Fruit fly (Drosophila melanogaster) whole organism, embryonic: ENCODE data around the gene CG11970.

Experiments
- Abd-B ChIP-seq: fragments of 200-800 bp; sonication (Bioruptor generic); optimal IDR thresholded peaks from 2 replicates; lab custom pipeline; 2018; ENCODE audit warnings: missing biosample characterization, mild to moderate bottlenecking, missing genetic modification characterization, moderate library complexity
- CG10267 ChIP-seq: fragments of 200-800 bp; sonication (Bioruptor generic); optimal IDR thresholded peaks from 2 replicates; lab custom pipeline; 2018; ENCODE audit warnings: missing biosample characterization, mild to moderate bottlenecking, missing genetic modification characterization, moderate library complexity
- CG10274 ChIP-seq: fragments of 200-800 bp; sonication (Bioruptor generic); optimal IDR thresholded peaks from 3 replicates; lab custom pipeline; 2017; ENCODE audit warnings: missing biosample characterization, mild to moderate bottlenecking, missing genetic modification characterization
- CG10543 ChIP-seq: fragments of 200-800 bp; sonication (Bioruptor generic); optimal IDR thresholded peaks from 3 replicates; lab custom pipeline; 2017; ENCODE audit warnings: missing biosample characterization, mild to moderate bottlenecking, missing genetic modification characterization, moderate library complexity
- CG12236 ChIP-seq: fragments of 200-800 bp; sonication (Bioruptor generic); optimal IDR thresholded peaks from 2 replicates; lab custom pipeline; 2016; ENCODE audit warnings: missing biosample characterization, missing genetic modification characterization
- CG14667 ChIP-seq: fragments of 200-800 bp; sonication (Bioruptor generic); IDR thresholded peaks from 2 replicates; pipeline ENCODE4 v1.3.6; 2022; ENCODE audit warnings: missing biosample characterization, missing genetic modification characterization
- CG17912 ChIP-seq: fragments of 200-800 bp; sonication (Bioruptor generic); optimal IDR thresholded peaks from 2 replicates; lab custom pipeline; 2018; ENCODE audit warnings: missing biosample characterization, mild to moderate bottlenecking, missing genetic modification characterization
- CG33557 ChIP-seq: fragments of 200-800 bp; sonication (Bioruptor generic); optimal IDR thresholded peaks from 2 replicates; lab custom pipeline; 2019; ENCODE audit warnings: missing biosample characterization, mild to moderate bottlenecking, missing genetic modification characterization, moderate library complexity
- CG34422 ChIP-seq: fragments of 200-800 bp; sonication (Bioruptor generic); IDR thresholded peaks from 3 replicates; pipeline ENCODE4 v1.3.6; 2022; ENCODE audit warnings: missing biosample characterization, missing genetic modification characterization
- CG3726 ChIP-seq: fragments of 200-800 bp; sonication (Bioruptor generic); IDR thresholded peaks from 3 replicates; pipeline ENCODE4, ENCODE4 v1.3.6; 2022; ENCODE audit warnings: missing biosample characterization, missing genetic modification characterization
- CG4424 ChIP-seq: fragments of 200-800 bp; sonication (Bioruptor generic); optimal IDR thresholded peaks from 3 replicates; lab custom pipeline; 2016; ENCODE audit warnings: missing biosample characterization, missing genetic modification characterization
- CG4820 ChIP-seq: fragments of 200-800 bp; sonication (Bioruptor generic); optimal IDR thresholded peaks from 3 replicates; lab custom pipeline; 2016; ENCODE audit warnings: missing biosample characterization, missing genetic modification characterization
- CG7839 ChIP-seq: fragments of 200-800 bp; sonication (Bioruptor generic); optimal IDR thresholded peaks from 3 replicates; lab custom pipeline; 2018; ENCODE audit warnings: missing biosample characterization, mild to moderate bottlenecking, missing genetic modification characterization, moderate library complexity
- CG8290 ChIP-seq, 3 experiments: fragments of 200-800 bp; sonication (Bioruptor generic); optimal IDR thresholded peaks; 2 replicates each; lab custom pipeline; 2016 to 2019; ENCODE audit warnings: missing biosample characterization in 3 of 3, missing genetic modification characterization in 3 of 3, mild to moderate bottlenecking in 2 of 3, moderate library complexity in 1 of 3
- CoRest ChIP-seq: fragments of 200-800 bp; sonication (Bioruptor generic); optimal IDR thresholded peaks from 3 replicates; lab custom pipeline; 2018; ENCODE audit warnings: missing biosample characterization, mild to moderate bottlenecking, missing genetic modification characterization, moderate library complexity
- D19B ChIP-seq: fragments of 200-800 bp; sonication (Bioruptor generic); optimal IDR thresholded peaks from 2 replicates; lab custom pipeline; 2017; ENCODE audit warnings: missing biosample characterization, mild to moderate bottlenecking, missing genetic modification characterization
- Deaf1 ChIP-seq: fragments of 200-800 bp; optimal IDR thresholded peaks from 3 replicates; lab custom pipeline; 2019; ENCODE audit warnings: missing biosample characterization, mild to moderate bottlenecking, missing genetic modification characterization, moderate library complexity
- Dek ChIP-seq: fragments of 200-800 bp; sonication (Bioruptor generic); optimal IDR thresholded peaks from 3 replicates; lab custom pipeline; 2019; ENCODE audit warnings: missing biosample characterization, mild to moderate bottlenecking, missing genetic modification characterization, moderate library complexity
- Dip2 ChIP-seq: fragments of 200-800 bp; sonication (Bioruptor generic); IDR thresholded peaks from 2 replicates; pipeline ENCODE4 v1.3.6; 2022; ENCODE audit warnings: missing biosample characterization, missing genetic modification characterization
- Dll ChIP-seq: fragments of 200-800 bp; sonication (Bioruptor generic); IDR thresholded peaks from 4 replicates; pipeline ENCODE4 v1.3.6; 2022; ENCODE audit warnings: missing biosample characterization, missing genetic modification characterization; ENCODE audit not compliant: partially characterized antibody
- Dref ChIP-seq: fragments of 200-800 bp; sonication (Bioruptor generic); IDR thresholded peaks from 2 replicates; pipeline ENCODE4 v1.3.6; 2022; ENCODE audit warnings: missing biosample characterization, missing genetic modification characterization
- Drgx ChIP-seq: fragments of 200-800 bp; sonication (Bioruptor generic); IDR thresholded peaks from 2 replicates; pipeline ENCODE4 v1.3.6; 2022; ENCODE audit warnings: missing biosample characterization, missing genetic modification characterization
- Fer3 ChIP-seq: fragments of 200-800 bp; sonication (Bioruptor generic); optimal IDR thresholded peaks from 2 replicates; lab custom pipeline; 2018; ENCODE audit warnings: missing biosample characterization, mild to moderate bottlenecking, missing genetic modification characterization, moderate library complexity
- H15 ChIP-seq: fragments of 200-800 bp; sonication (Bioruptor generic); IDR thresholded peaks from 3 replicates; pipeline ENCODE4 v1.3.6; 2022; ENCODE audit warnings: missing biosample characterization, missing genetic modification characterization
- Med ChIP-seq: fragments of 200-800 bp; sonication (Bioruptor generic); peaks from one replicate; lab custom pipeline; 2016; ENCODE audit warnings: missing biosample characterization, missing genetic modification characterization, mild to moderate bottlenecking, inconsistent platforms, moderate library complexity
- Myb ChIP-seq: fragments of 200-800 bp; sonication (Bioruptor generic); optimal IDR thresholded peaks from 2 replicates; lab custom pipeline; 2016; ENCODE audit warnings: missing biosample characterization, missing genetic modification characterization
- Opbp ChIP-seq: fragments of 200-800 bp; sonication (Bioruptor generic); IDR thresholded peaks from 3 replicates; pipeline ENCODE4 v1.3.6; 2022; ENCODE audit warnings: missing biosample characterization, missing genetic modification characterization; ENCODE audit not compliant: partially characterized antibody
- Vsx1 ChIP-seq: fragments of 200-800 bp; sonication (Bioruptor generic); optimal IDR thresholded peaks from 2 replicates; lab custom pipeline; 2017; ENCODE audit warnings: missing biosample characterization, mild to moderate bottlenecking, missing genetic modification characterization, missing genetic modification reagents
- ato ChIP-seq: fragments of 200-800 bp; sonication (Bioruptor generic); IDR thresholded peaks from 2 replicates; pipeline ENCODE4 v1.3.6; 2022; ENCODE audit warnings: missing biosample characterization, missing genetic modification characterization; ENCODE audit not compliant: partially characterized antibody
- bigmax ChIP-seq: fragments of 200-800 bp; sonication (Bioruptor generic); optimal IDR thresholded peaks from 2 replicates; lab custom pipeline; 2018; ENCODE audit warnings: missing biosample characterization, mild to moderate bottlenecking, missing genetic modification characterization
- cato ChIP-seq: fragments of 200-800 bp; sonication (Bioruptor generic); optimal IDR thresholded peaks from 2 replicates; lab custom pipeline; 2016; ENCODE audit warnings: missing biosample characterization, missing genetic modification characterization, borderline replicate concordance
- gce ChIP-seq: fragments of 200-800 bp; sonication (Bioruptor generic); IDR thresholded peaks from 3 replicates; pipeline ENCODE4 v1.3.6; 2022; ENCODE audit warnings: missing biosample characterization, missing genetic modification characterization
- kah ChIP-seq: fragments of 200-800 bp; sonication (Bioruptor generic); optimal IDR thresholded peaks from 2 replicates; lab custom pipeline; 2018; ENCODE audit warnings: missing biosample characterization, mild to moderate bottlenecking, missing genetic modification characterization
- kni ChIP-seq: fragments of 200-800 bp; sonication (Bioruptor generic); optimal IDR thresholded peaks from 3 replicates; lab custom pipeline; 2017; ENCODE audit warnings: mild to moderate bottlenecking, missing biosample characterization, missing genetic modification reagents, missing genetic modification characterization
- lmd ChIP-seq: fragments of 200-800 bp; sonication (Bioruptor generic); IDR thresholded peaks from 2 replicates; pipeline ENCODE4 v1.3.6; 2022; ENCODE audit warnings: missing biosample characterization, missing genetic modification characterization
- lola ChIP-seq, 3 experiments: fragments of >200 bp in 2 of 3; fragments of 200-800 bp in 1 of 3; sonication (Bioruptor generic) in 1 of 3; optimal IDR thresholded peaks; 2 replicates each; lab custom pipeline; 2017 to 2019; ENCODE audit warnings: missing biosample characterization in 3 of 3, missing genetic modification characterization in 3 of 3, mild to moderate bottlenecking in 1 of 3, moderate library complexity in 1 of 3
- nerfin-2 ChIP-seq: fragments of 200-800 bp; sonication (Bioruptor generic); IDR thresholded peaks from 2 replicates; pipeline ENCODE4 v1.3.6; 2022; ENCODE audit warnings: missing biosample characterization, missing genetic modification characterization; ENCODE audit not compliant: partially characterized antibody
- pb ChIP-seq: fragments of 200-800 bp; sonication (Bioruptor generic); optimal IDR thresholded peaks from 3 replicates; lab custom pipeline; 2016; ENCODE audit warnings: missing biosample characterization, missing genetic modification characterization
- peb ChIP-seq: fragments of 200-800 bp; sonication (Bioruptor generic); IDR thresholded peaks from 2 replicates; pipeline ENCODE4 v1.3.6; 2022; ENCODE audit warnings: missing biosample characterization, missing genetic modification characterization
- row ChIP-seq: fragments of 200-800 bp; sonication (Bioruptor generic); IDR thresholded peaks from 3 replicates; pipeline ENCODE4 v1.3.6; 2022; ENCODE audit warnings: missing biosample characterization, missing genetic modification characterization
- sd ChIP-seq: fragments of 200-800 bp; sonication (Bioruptor generic); optimal IDR thresholded peaks from 3 replicates; lab custom pipeline; 2018; ENCODE audit warnings: missing biosample characterization, mild to moderate bottlenecking, missing genetic modification characterization, moderate library complexity
- sens-2 ChIP-seq: fragments of 200-800 bp; sonication (Bioruptor generic); IDR thresholded peaks from 2 replicates; pipeline ENCODE4 v1.3.6; 2022; ENCODE audit warnings: missing biosample characterization, missing genetic modification characterization
- sob ChIP-seq: fragments of 200-800 bp; sonication (Bioruptor generic); IDR thresholded peaks from 2 replicates; pipeline ENCODE4 v1.3.6; 2022; ENCODE audit warnings: missing biosample characterization, missing genetic modification characterization
- stc ChIP-seq: fragments of 200-800 bp; sonication (Bioruptor generic); IDR thresholded peaks from 2 replicates; pipeline ENCODE4 v1.3.6; 2022; ENCODE audit warnings: missing biosample characterization, missing genetic modification characterization
- tgo ChIP-seq: fragments of 200-800 bp; sonication (Bioruptor generic); IDR thresholded peaks from 3 replicates; pipeline ENCODE4 v1.3.6; 2022; ENCODE audit warnings: missing biosample characterization, missing genetic modification characterization
- trh ChIP-seq: fragments of 200-800 bp; sonication (Bioruptor generic); optimal IDR thresholded peaks from 2 replicates; lab custom pipeline; 2016; ENCODE audit warnings: missing biosample characterization, missing genetic modification characterization
- tx ChIP-seq: fragments of 200-800 bp; sonication (Bioruptor generic); optimal IDR thresholded peaks from 2 replicates; lab custom pipeline; 2016; ENCODE audit warnings: missing biosample characterization, missing genetic modification characterization
- usp ChIP-seq: fragments of >200 bp; optimal IDR thresholded peaks from 2 replicates; lab custom pipeline; 2017; ENCODE audit warnings: missing biosample characterization, missing genetic modification characterization
- vnd ChIP-seq: fragments of 200-800 bp; sonication (Bioruptor generic); IDR thresholded peaks from 3 replicates; pipeline ENCODE4 v1.3.6; 2022; ENCODE audit warnings: missing biosample characterization, missing genetic modification characterization; ENCODE audit not compliant: partially characterized antibody
- zfh2 ChIP-seq: fragments of 200-800 bp; sonication (Bioruptor generic); optimal IDR thresholded peaks from 2 replicates; lab custom pipeline; 2016; ENCODE audit warnings: missing biosample characterization, missing genetic modification characterization

CG11970 gene

DNA sequence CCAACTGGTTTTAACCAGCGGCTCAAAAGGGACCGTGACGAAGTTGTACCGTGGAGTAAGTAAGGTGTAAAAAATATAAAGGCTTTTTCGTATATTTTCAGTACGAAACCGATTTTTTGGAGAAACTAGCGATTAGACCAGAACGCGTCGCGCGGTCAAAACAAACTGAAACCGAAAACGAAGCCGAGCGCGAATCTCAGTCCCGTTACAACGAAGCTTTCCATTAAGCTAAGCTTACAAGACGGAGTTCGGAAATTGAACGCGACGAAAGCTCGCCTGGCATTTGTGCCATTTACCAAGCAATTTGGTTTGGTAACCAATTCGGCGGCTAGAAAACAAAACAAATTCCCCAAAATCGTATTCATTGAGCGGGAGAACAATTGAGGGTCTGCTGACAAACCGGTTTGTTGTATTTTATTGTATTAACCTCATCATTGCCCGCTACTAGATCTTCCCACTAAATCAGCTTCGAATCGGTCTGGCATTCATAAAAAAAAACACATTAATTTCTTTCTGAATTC is 17.3 kb downstream of the CG11970 start (continued):
- TF ChIP-seq CG10274 = no peak
- TF ChIP-seq H15 (GFP tag; lab: Robert Waterston, UW) = no peak
- no peak for TF ChIP-seq tgo (GFP tag; lab: Robert Waterston, UW)
- no peak for TF ChIP-seq lmd (GFP tag; lab: Robert Waterston, UW)
- TF ChIP-seq kni (GFP tag; lab: Kevin White, UChicago) = peak; percentile 72
- 0 out of 2 replicates have a peak, but pooled peaks have one; percentile 11 for TF ChIP-seq stc (GFP tag; lab: Robert Waterston, UW)
- no peak for TF ChIP-seq Dll (GFP tag; lab: Robert Waterston, UW)
- no peak for TF ChIP-seq Dip2 (GFP tag; lab: Robert Waterston, UW)
- no peak for TF ChIP-seq bigmax
- peak; percentile 87 for TF ChIP-seq Deaf1
- peak; percentile 11 for TF ChIP-seq CG10543 (GFP tag; lab: Kevin White, UChicago)
- TF ChIP-seq CG33557 = no peak
- no peak for TF ChIP-seq Dref (GFP tag; lab: Robert Waterston, UW)
- TF ChIP-seq vnd (GFP tag; lab: Robert Waterston, UW) = no peak
- TF ChIP-seq sob = no peak
- TF ChIP-seq Vsx1 (GFP tag; lab: Kevin White, UChicago) = no peak
- TF ChIP-seq CG10267 (tag; lab: Kevin White, UChicago) = no peak
- no peak for TF ChIP-seq sens-2 (GFP tag; lab: Robert Waterston, UW)
- no peak for TF ChIP-seq Opbp (GFP tag; lab: Robert Waterston, UW)
- TF ChIP-seq lola (GFP tag; optimal IDR thresholded peaks at IDR 0.05; lab: Kevin White, UChicago) = no peak
- no peak for TF ChIP-seq CG17912 (GFP tag; lab: Kevin White, UChicago)
- no peak for TF ChIP-seq peb (GFP tag; lab: Robert Waterston, UW)
- TF ChIP-seq, all 482 proteins: peak for 15

DNA sequence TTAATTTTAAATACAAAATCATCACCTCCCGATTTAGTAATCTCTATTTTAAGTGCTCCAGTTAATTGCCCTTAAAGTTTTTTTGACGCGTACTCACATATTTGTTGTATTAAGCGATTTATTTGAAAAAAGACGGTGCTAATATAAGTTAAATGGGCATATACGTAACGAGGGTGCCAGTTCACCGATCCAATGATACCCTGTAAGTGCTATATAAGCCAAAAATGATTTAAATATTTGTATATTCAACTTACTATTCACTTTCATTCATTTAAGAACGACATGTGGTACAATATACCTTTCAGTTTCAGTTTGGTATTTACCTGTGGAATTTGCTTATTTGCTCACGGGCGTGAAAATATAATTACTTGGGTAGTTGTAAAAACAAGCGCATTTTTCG is 18.0 kb downstream of the CG11970 start:
- TF ChIP-seq Myb (GFP tag; lab: Kevin White, UChicago) (no peak), CG3726 (GFP tag; lab: Robert Waterston, UW) (0 out of 3 replicates have a peak, but pooled peaks have one; percentile 6), cato (GFP tag; lab: Kevin White, UChicago) (no peak), CG7839 (tag; lab: Kevin White, UChicago) (no peak), CG8290 (GFP tag; optimal IDR thresholded peaks at IDR 0.05; lab: Kevin White, UChicago) (no peak), CG8290 (tag; optimal IDR thresholded peaks at IDR 0.05; lab: Kevin White, UChicago) (no peak), Drgx (no peak), zfh2 (no peak), CG12236 (GFP tag; lab: Kevin White, UChicago) (no peak), pb (GFP tag; lab: Kevin White, UChicago) (no peak), usp (GFP tag; lab: Kevin White, UChicago) (no peak), tx (GFP tag; lab: Kevin White, UChicago) (no peak), CG34422 (GFP tag; lab: Robert Waterston, UW) (no peak), ato (GFP tag; lab: Robert Waterston, UW) (no peak), CG4424 (GFP tag; lab: Kevin White, UChicago) (no peak), gce (GFP tag; lab: Robert Waterston, UW) (no peak), nerfin-2 (no peak), CoRest (tag; lab: Kevin White, UChicago) (no peak), sd (tag; lab: Kevin White, UChicago) (peak; percentile 34), Dek (tag; lab: Kevin White, UChicago) (no peak), Med (GFP tag; lab: Kevin White, UChicago) (peak; percentile 73), D19B (GFP tag; lab: Kevin White, UChicago) (peak; percentile 75), kah (GFP tag; lab: Kevin White, UChicago) (no peak), trh (GFP tag; lab: Kevin White, UChicago) (no peak), CG4820 (GFP tag; lab: Kevin White, UChicago) (no peak), Fer3 (tag; lab: Kevin White, UChicago) (peak; percentile 10), CG14667 (GFP tag; lab: Robert Waterston, UW) (no peak), row (GFP tag; lab: Robert Waterston, UW) (peak; percentile 21; the same call in 1 of the 3 replicates), Abd-B (GFP tag; lab: Kevin White, UChicago) (no peak)
